Worm (Caenorhabditis elegans) whole organism, mixed stage, embryonic: ENCODE results near the gene ttr-29.
A peak's percentile ranks its signal among the peaks of the same experiment; 100 is the strongest.

Source experiments
- M03D4.4 ChIP-seq: sonication (generic microtip); optimal IDR thresholded peaks from 2 replicates; lab custom pipeline; 2017; ENCODE audit warnings: mild to moderate bottlenecking, missing genetic modification characterization, missing compliant biosample characterization
- ceh-43 ChIP-seq: fragments of 200-800 bp; sonication (Bioruptor generic); optimal IDR thresholded peaks from 2 replicates; lab custom pipeline; 2018; ENCODE audit warnings: mild to moderate bottlenecking, missing genetic modification characterization, moderate library complexity, missing compliant biosample characterization
- ceh-83 ChIP-seq: fragments of 200-800 bp; sonication (Bioruptor generic); optimal IDR thresholded peaks from 2 replicates; lab custom pipeline; 2018; ENCODE audit warnings: mild to moderate bottlenecking, missing genetic modification characterization, missing compliant biosample characterization
- ces-1 ChIP-seq: fragments of 150-350 bp; optimal IDR thresholded peaks from 2 replicates; lab custom pipeline; 2014; ENCODE audit warnings: missing biosample characterization, missing genetic modification reagents, missing genetic modification characterization
- cnd-1 ChIP-seq: fragments of 200-800 bp; sonication (Bioruptor generic); optimal IDR thresholded peaks from 2 replicates; lab custom pipeline; 2018; ENCODE audit warnings: mild to moderate bottlenecking, missing genetic modification characterization, missing compliant biosample characterization
- drap-1 ChIP-seq: fragments of 200-800 bp; sonication (Bioruptor generic); optimal IDR thresholded peaks from 3 replicates; lab custom pipeline; 2018; ENCODE audit warnings: mild to moderate bottlenecking, missing genetic modification characterization, missing compliant biosample characterization
- elt-1 ChIP-seq: sonication (generic microtip); optimal IDR thresholded peaks from 2 replicates; lab custom pipeline; 2017; ENCODE audit warnings: missing genetic modification characterization, mild to moderate bottlenecking, missing compliant biosample characterization, antibody characterized with exemption, moderate library complexity, borderline replicate concordance; ENCODE audit not compliant: insufficient read depth
- elt-3 ChIP-seq: fragments of 150-350 bp; optimal IDR thresholded peaks from 2 replicates; lab custom pipeline; 2014; ENCODE audit warnings: missing biosample characterization, missing genetic modification characterization
- flh-1 ChIP-seq: fragments of 200-800 bp; sonication (Bioruptor generic); optimal IDR thresholded peaks from 2 replicates; lab custom pipeline; 2018; ENCODE audit warnings: mild to moderate bottlenecking, missing genetic modification characterization, moderate library complexity, missing compliant biosample characterization
- ham-2 ChIP-seq: fragments of 200-800 bp; sonication (Bioruptor generic); optimal IDR thresholded peaks from 2 replicates; lab custom pipeline; 2018; ENCODE audit warnings: mild to moderate bottlenecking, missing genetic modification characterization, missing compliant biosample characterization
- hlh-1 ChIP-seq: fragments of 150-350 bp; optimal IDR thresholded peaks from 2 replicates; lab custom pipeline; 2014; ENCODE audit warnings: missing biosample characterization, missing genetic modification reagents, missing genetic modification characterization
- lin-13 ChIP-seq: fragments of 150-350 bp; optimal IDR thresholded peaks from 2 replicates; lab custom pipeline; 2014; ENCODE audit warnings: missing biosample characterization, missing genetic modification characterization
- lin-32 ChIP-seq: fragments of 200-800 bp; sonication (Bioruptor generic); optimal IDR thresholded peaks from 2 replicates; lab custom pipeline; 2018; ENCODE audit warnings: mild to moderate bottlenecking, missing genetic modification characterization, missing compliant biosample characterization
- lsy-2 ChIP-seq: fragments of 150-350 bp; optimal IDR thresholded peaks from 2 replicates; lab custom pipeline; 2014; ENCODE audit warnings: missing biosample characterization, missing genetic modification characterization
- mab-5 ChIP-seq: fragments of 150-350 bp; optimal IDR thresholded peaks from 2 replicates; lab custom pipeline; 2014; ENCODE audit warnings: missing biosample characterization, missing genetic modification characterization
- mep-1 ChIP-seq: fragments of 150-350 bp; optimal IDR thresholded peaks from 2 replicates; lab custom pipeline; 2017; ENCODE audit warnings: missing biosample characterization, missing genetic modification reagents, missing genetic modification characterization, inconsistent platforms
- mls-2 ChIP-seq: sonication (generic microtip); optimal IDR thresholded peaks from 2 replicates; lab custom pipeline; 2016; ENCODE audit warnings: mild to moderate bottlenecking, missing genetic modification characterization, moderate library complexity, missing compliant biosample characterization
- nhr-12 ChIP-seq: fragments of 150-350 bp; optimal IDR thresholded peaks from 2 replicates; lab custom pipeline; 2014; ENCODE audit warnings: missing biosample characterization, missing genetic modification characterization
- nhr-2 ChIP-seq: fragments of 150-350 bp; optimal IDR thresholded peaks from 2 replicates; lab custom pipeline; 2014; ENCODE audit warnings: missing biosample characterization, missing genetic modification characterization
- nhr-76 ChIP-seq: sonication (generic microtip); optimal IDR thresholded peaks from 2 replicates; lab custom pipeline; 2017; ENCODE audit warnings: missing biosample characterization, missing genetic modification characterization
- pha-4 ChIP-seq: fragments of 150-350 bp; optimal IDR thresholded peaks from 2 replicates; lab custom pipeline; 2018; ENCODE audit warnings: missing biosample characterization, missing genetic modification reagents, missing genetic modification characterization
- sem-2 ChIP-seq: fragments of 200-800 bp; sonication (Bioruptor generic); optimal IDR thresholded peaks from 2 replicates; lab custom pipeline; 2018; ENCODE audit warnings: mild to moderate bottlenecking, missing genetic modification characterization, missing compliant biosample characterization
- snpc-4 ChIP-seq: fragments of 150-350 bp; optimal IDR thresholded peaks from 2 replicates; lab custom pipeline; 2014; ENCODE audit warnings: missing biosample characterization, missing genetic modification characterization
- sptf-1 ChIP-seq: sonication (generic microtip); optimal IDR thresholded peaks from 2 replicates; lab custom pipeline; 2017; ENCODE audit warnings: mild to moderate bottlenecking, missing genetic modification characterization, moderate library complexity, missing compliant biosample characterization
- tbx-8 ChIP-seq: fragments of 200-800 bp; sonication (Bioruptor generic); optimal IDR thresholded peaks from 2 replicates; lab custom pipeline; 2018; ENCODE audit warnings: mild to moderate bottlenecking, missing genetic modification characterization, moderate library complexity, missing compliant biosample characterization
- unc-120 ChIP-seq: sonication (generic microtip); optimal IDR thresholded peaks from 2 replicates; lab custom pipeline; 2017; ENCODE audit warnings: missing genetic modification characterization, missing compliant biosample characterization; ENCODE audit not compliant: poor library complexity, severe bottlenecking
- unc-39 ChIP-seq: fragments of 150-350 bp; optimal IDR thresholded peaks from 2 replicates; lab custom pipeline; 2014; ENCODE audit warnings: missing biosample characterization, missing genetic modification characterization
- unc-62 ChIP-seq: fragments of 150-350 bp; optimal IDR thresholded peaks from 2 replicates; lab custom pipeline; 2014; ENCODE audit warnings: missing biosample characterization, missing genetic modification reagents, missing genetic modification characterization
- zip-8 ChIP-seq: fragments of 150-350 bp; optimal IDR thresholded peaks from 2 replicates; lab custom pipeline; 2014; ENCODE audit warnings: missing biosample characterization, missing genetic modification characterization
- ztf-11 ChIP-seq: fragments of 150-350 bp; optimal IDR thresholded peaks from 2 replicates; lab custom pipeline; 2014; ENCODE audit warnings: missing biosample characterization, missing genetic modification characterization

ttr-29 gene

DNA sequence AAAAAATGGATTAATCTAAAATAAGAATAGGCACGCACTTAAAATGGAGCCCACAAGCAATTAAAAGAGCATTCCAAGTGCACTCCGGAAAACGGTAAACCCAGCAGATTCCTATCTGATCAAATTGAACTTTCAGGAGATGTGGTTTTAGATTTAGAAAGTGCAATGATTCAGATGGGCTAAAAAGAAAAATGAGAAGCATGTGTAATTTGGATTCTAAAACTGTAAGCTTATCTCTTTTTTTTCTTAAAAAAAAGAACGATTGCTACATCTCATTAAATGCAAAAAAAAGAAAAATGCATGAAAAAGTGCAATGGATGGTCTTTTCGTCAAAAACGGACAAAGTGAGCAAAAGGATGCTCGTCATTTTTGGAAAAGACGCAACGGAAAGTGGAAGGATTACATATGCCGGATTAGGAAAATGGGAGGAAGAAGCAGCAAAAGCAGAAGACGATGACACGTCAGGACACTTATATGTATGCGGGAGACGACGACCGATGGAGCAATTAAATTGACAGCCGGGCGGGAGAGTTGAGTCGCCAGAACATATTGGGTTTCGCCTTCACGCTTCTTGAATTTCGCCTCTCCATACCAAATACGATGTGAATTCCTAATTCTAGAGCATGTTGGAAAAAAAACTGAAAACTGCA, 7.9 kb downstream of the ttr-29 start:
- no peak for TF ChIP-seq elt-3 (tag; lab: Kevin White, UChicago)
- TF ChIP-seq unc-62 (GFP tag; lab: Kevin White, UChicago), result peak; percentile 53
- TF ChIP-seq ces-1, result peak; percentile 58

ce11 chrV:12897338-12897737, 9.3 kb downstream of the ttr-29 start:
- TF ChIP-seq ces-1, result peak; percentile 95
- no peak for TF ChIP-seq sptf-1 (tag; lab: Kevin White, UChicago)
- TF ChIP-seq hlh-1 (tag; lab: Kevin White, UChicago), result peak; percentile 35
- TF ChIP-seq elt-1 (tag; lab: Kevin White, UChicago), result peak; percentile 50
- no peak for TF ChIP-seq nhr-12 (tag; lab: Kevin White, UChicago)
- TF ChIP-seq ham-2 (GFP tag; lab: Kevin White, UChicago), result peak; percentile 40
- TF ChIP-seq ztf-11 (tag; lab: Kevin White, UChicago), result no peak
- TF ChIP-seq mep-1 (tag; lab: Kevin White, UChicago), result peak; percentile 73
- peak; percentile 24 for TF ChIP-seq nhr-2 (tag; lab: Kevin White, UChicago)

- no peak for TF ChIP-seq lin-13
- TF ChIP-seq nhr-76, result no peak
- no peak for TF ChIP-seq lin-32
- TF ChIP-seq mls-2 (tag; lab: Kevin White, UChicago), result peak; percentile 15
- no peak for TF ChIP-seq unc-39 (tag; lab: Kevin White, UChicago)
- peak; percentile 57 for TF ChIP-seq unc-120
- TF ChIP-seq unc-62 (GFP tag; lab: Kevin White, UChicago), result peak; percentile 80
- no peak for TF ChIP-seq tbx-8 (GFP tag; lab: Kevin White, UChicago)
- no peak for TF ChIP-seq elt-3 (tag; lab: Kevin White, UChicago)
- no peak for TF ChIP-seq elt-1 (tag; lab: Kevin White, UChicago)
- no peak for TF ChIP-seq M03D4.4 (tag; lab: Kevin White, UChicago)
- no peak for TF ChIP-seq sem-2 (GFP tag; lab: Kevin White, UChicago)
- TF ChIP-seq nhr-12 (tag; lab: Kevin White, UChicago), result no peak
- TF ChIP-seq hlh-1 (tag; lab: Kevin White, UChicago), result peak; percentile 95
These were observed 9.8 kb downstream of the ttr-29 start for ce11 chrV:12896850-12897249.

- TF ChIP-seq lsy-2 (tag; lab: Kevin White, UChicago), result no peak
- no peak for TF ChIP-seq sptf-1 (tag; lab: Kevin White, UChicago)
- no peak for TF ChIP-seq elt-1 (tag; lab: Kevin White, UChicago)
- TF ChIP-seq ceh-83 (GFP tag; lab: Kevin White, UChicago), result no peak
- no peak for TF ChIP-seq zip-8 (tag; lab: Kevin White, UChicago)
- TF ChIP-seq mab-5 (tag; lab: Kevin White, UChicago), result no peak
- no peak for TF ChIP-seq sem-2 (GFP tag; lab: Kevin White, UChicago)
- TF ChIP-seq elt-3 (tag; lab: Kevin White, UChicago), result no peak
- no peak for TF ChIP-seq nhr-12 (tag; lab: Kevin White, UChicago)
- TF ChIP-seq ceh-43 (GFP tag; lab: Kevin White, UChicago), result no peak
- no peak for TF ChIP-seq cnd-1
- no peak for TF ChIP-seq snpc-4 (tag; lab: Kevin White, UChicago)
- no peak for TF ChIP-seq lin-13
- no peak for TF ChIP-seq pha-4 (tag; lab: Kevin White, UChicago)
- TF ChIP-seq hlh-1 (tag; lab: Kevin White, UChicago), result no peak
- TF ChIP-seq ztf-11 (tag; lab: Kevin White, UChicago), result no peak
- TF ChIP-seq lin-32, result no peak
- TF ChIP-seq flh-1, result no peak
- TF ChIP-seq mep-1 (tag; lab: Kevin White, UChicago), result no peak
- TF ChIP-seq ces-1, result no peak
These were observed 10.9 kb downstream of the ttr-29 start, which contains the start of gene ttbk-7 for ce11 chrV:12895772-12896171. TSS of gene ttbk-7 (minus strand) at chrV:12895872.

DNA sequence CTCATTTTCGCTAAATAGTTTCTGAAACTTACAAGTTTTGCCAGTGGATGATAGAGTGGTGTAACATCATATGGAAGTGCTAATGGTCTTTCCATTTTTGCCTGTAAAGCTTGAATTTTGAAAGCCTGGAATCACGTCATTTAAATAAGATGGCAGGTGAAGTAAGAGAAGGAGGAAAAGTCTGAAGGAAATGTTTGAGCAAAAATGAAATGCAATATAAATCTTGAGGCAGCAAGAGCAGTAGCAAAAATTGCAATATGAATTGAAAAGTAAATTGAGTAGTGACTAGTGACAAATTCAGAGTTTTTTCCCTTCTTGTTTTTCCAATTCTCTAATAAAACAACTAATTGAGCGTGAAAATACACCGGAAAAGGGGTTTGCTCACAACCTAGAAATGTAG, 20.8 kb downstream of the ttr-29 start, which contains the start of gene glb-24:
Gene glb-24 (minus strand): TSS at position 101 of the 400 bp plus-strand sequence.
- TF ChIP-seq drap-1 (GFP tag; lab: Kevin White, UChicago) (no peak), lin-13 (no peak), mab-5 (tag; lab: Kevin White, UChicago) (no peak), cnd-1 (no peak), ztf-11 (tag; lab: Kevin White, UChicago) (no peak), snpc-4 (tag; lab: Kevin White, UChicago) (no peak)
- TF ChIP-seq, all 35 proteins: peak for 0
